Fruit fly (Drosophila melanogaster): ENCODE measurements around the gene CheA7a.

dm6 chrX:7336121-7336961 is 41.6 kb upstream of the CheA7a start:
- no peak for TF ChIP-seq lola (GFP tag; optimal IDR thresholded peaks at IDR 0.05)
- TF ChIP-seq Dfd (GFP tag; optimal IDR thresholded peaks at IDR 0.05): no peak
- no peak for TF ChIP-seq usp (GFP tag; optimal IDR thresholded peaks at IDR 0.05)
- no peak for TF ChIP-seq h (GFP tag; optimal IDR thresholded peaks at IDR 0.05)
- no peak for TF ChIP-seq jim (GFP tag; optimal IDR thresholded peaks at IDR 0.05)
- TF ChIP-seq CG9705 (GFP tag; optimal IDR thresholded peaks at IDR 0.05): no peak
- no peak for TF ChIP-seq GATAd (GFP tag; optimal IDR thresholded peaks at IDR 0.05)
- no peak for TF ChIP-seq pan (optimal IDR thresholded peaks at IDR 0.05)
- no peak for TF ChIP-seq woc (GFP tag; optimal IDR thresholded peaks at IDR 0.05)
- TF ChIP-seq fru (GFP tag; optimal IDR thresholded peaks at IDR 0.05): no peak
- TF ChIP-seq Rel (GFP tag; optimal IDR thresholded peaks at IDR 0.05): no peak
- no peak for TF ChIP-seq Rel (tag; optimal IDR thresholded peaks at IDR 0.05)
- no peak for TF ChIP-seq tai (GFP tag; optimal IDR thresholded peaks at IDR 0.05)
- no peak for TF ChIP-seq CrebA (GFP tag; optimal IDR thresholded peaks at IDR 0.05; ENCODE audit: borderline replicate concordance)
- no peak for TF ChIP-seq Myc (optimal IDR thresholded peaks at IDR 0.05)

Measured in whole organism, wandering third instar larva.